Fruit fly (Drosophila melanogaster) S2 (cell line): ENCODE measurements around the gene CG2076.

Experiments
- CG8478 ChIP-seq: fragments of >200 bp; optimal IDR thresholded peaks from 2 replicates; lab custom pipeline; 2018
- CTCF ChIP-seq, 2 experiments: fragments of >200 bp; optimal IDR thresholded peaks; 2 replicates each; lab custom pipeline; 2018

DNA sequence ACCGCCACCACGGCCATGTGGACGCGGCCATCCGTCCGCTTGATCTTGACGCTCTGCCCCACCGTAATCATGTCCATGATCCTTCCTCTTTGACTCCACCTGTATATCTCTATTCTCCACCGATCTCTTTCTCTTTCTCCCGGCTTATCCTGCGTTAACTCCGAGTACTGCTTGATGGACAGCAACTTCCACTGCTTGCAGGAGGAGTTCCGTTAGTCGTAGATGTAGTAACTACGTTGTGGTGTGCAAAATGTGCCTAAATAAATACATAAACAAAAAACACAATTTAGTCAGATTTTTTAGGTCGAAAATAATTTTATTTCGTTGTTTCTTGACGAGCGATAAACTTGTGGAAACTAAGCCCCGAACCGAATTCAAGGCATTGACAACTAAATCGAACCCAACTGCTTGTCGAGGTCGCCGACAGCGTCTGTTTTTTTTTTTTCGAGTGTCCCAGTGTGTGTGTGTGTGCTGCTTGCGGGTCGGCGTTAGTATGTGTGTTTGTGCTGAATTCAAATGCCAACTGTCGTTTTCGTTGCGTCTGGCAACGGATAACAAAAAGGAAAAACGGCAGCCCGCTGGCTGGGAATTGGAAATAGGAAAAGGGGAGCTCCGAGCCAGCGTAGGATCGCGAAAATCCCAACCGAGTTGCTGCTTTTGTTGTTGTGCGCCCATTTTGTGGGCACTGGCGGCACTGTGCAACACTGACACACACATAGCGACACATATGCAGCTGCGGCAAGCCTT is 46.0 kb downstream of the CG2076 start:
- TF ChIP-seq CG8478 (lab: Kevin White, UChicago) (no peak), CTCF (optimal IDR thresholded peaks at IDR 0.05; lab: Kevin White, UChicago) (no peak)
